Worm (Caenorhabditis elegans) whole organism, L2 larva: ENCODE results near the gene Y62H9A.16.

Experiments
- C34F6.9 ChIP-seq: fragments of 150-350 bp; optimal IDR thresholded peaks from 2 replicates; lab custom pipeline; 2014; ENCODE audit warnings: missing biosample characterization, missing genetic modification characterization
- F13H6.1 ChIP-seq: sonication (generic microtip); optimal IDR thresholded peaks from 2 replicates; lab custom pipeline; 2016; ENCODE audit warnings: missing genetic modification characterization, missing compliant biosample characterization
- R02D3.7 ChIP-seq: fragments of 150-350 bp; optimal IDR thresholded peaks from 2 replicates; lab custom pipeline; 2014; ENCODE audit warnings: missing biosample characterization, missing genetic modification characterization
- Y55F3AM.14 ChIP-seq: fragments of 200-800 bp; sonication (Bioruptor generic); optimal IDR thresholded peaks from 2 replicates; lab custom pipeline; 2018; ENCODE audit warnings: mild to moderate bottlenecking, missing genetic modification characterization, missing compliant biosample characterization
- ZK546.5 ChIP-seq: sonication (generic microtip); optimal IDR thresholded peaks from 2 replicates; lab custom pipeline; 2017; ENCODE audit warnings: missing biosample characterization, missing genetic modification characterization
- alr-1 ChIP-seq: fragments of 150-350 bp; optimal IDR thresholded peaks from 2 replicates; lab custom pipeline; 2014; ENCODE audit warnings: missing biosample characterization, missing genetic modification characterization
- aly-2 ChIP-seq: fragments of 150-350 bp; optimal IDR thresholded peaks from 2 replicates; lab custom pipeline; 2014; ENCODE audit warnings: missing biosample characterization, missing genetic modification characterization
- ama-1 ChIP-seq: fragments of 150-350 bp; optimal IDR thresholded peaks from 2 replicates; lab custom pipeline; 2018; ENCODE audit warnings: inconsistent platforms
- blmp-1 ChIP-seq: sonication (generic microtip); optimal IDR thresholded peaks from 2 replicates; lab custom pipeline; 2017; ENCODE audit warnings: missing genetic modification characterization, mild to moderate bottlenecking, missing compliant biosample characterization, antibody characterized with exemption, moderate library complexity; ENCODE audit not compliant: insufficient read depth
- ceh-16 ChIP-seq: fragments of 150-350 bp; optimal IDR thresholded peaks from 2 replicates; lab custom pipeline; 2014; ENCODE audit warnings: missing biosample characterization, missing genetic modification characterization
- ceh-82 ChIP-seq: fragments of 150-350 bp; optimal IDR thresholded peaks from 2 replicates; lab custom pipeline; 2014; ENCODE audit warnings: missing biosample characterization, missing genetic modification characterization
- crh-2 ChIP-seq: sonication (generic microtip); optimal IDR thresholded peaks from 2 replicates; lab custom pipeline; 2017; ENCODE audit warnings: missing biosample characterization, missing genetic modification characterization
- dmd-4 ChIP-seq: sonication (generic microtip); optimal IDR thresholded peaks from 2 replicates; lab custom pipeline; 2017; ENCODE audit warnings: missing biosample characterization, missing genetic modification characterization
- egl-27 ChIP-seq: sonication (generic microtip); optimal IDR thresholded peaks from 3 replicates; lab custom pipeline; 2017; ENCODE audit warnings: missing biosample characterization, missing genetic modification reagents, missing genetic modification characterization
- elt-1 ChIP-seq: fragments of 150-350 bp; optimal IDR thresholded peaks from 2 replicates; lab custom pipeline; 2014; ENCODE audit warnings: missing biosample characterization, missing genetic modification characterization
- elt-3 ChIP-seq: sonication (generic microtip); optimal IDR thresholded peaks from 2 replicates; lab custom pipeline; 2017; ENCODE audit warnings: missing biosample characterization, missing genetic modification characterization
- fos-1 ChIP-seq: fragments of 150-350 bp; optimal IDR thresholded peaks from 2 replicates; lab custom pipeline; 2014; ENCODE audit warnings: missing biosample characterization, missing genetic modification characterization
- gmeb-1 ChIP-seq: fragments of 150-350 bp; optimal IDR thresholded peaks from 2 replicates; lab custom pipeline; 2014; ENCODE audit warnings: missing biosample characterization, missing genetic modification characterization
- lin-11 ChIP-seq: fragments of 150-350 bp; sonication (generic microtip); optimal IDR thresholded peaks from 2 replicates; lab custom pipeline; 2014; ENCODE audit warnings: missing biosample characterization, missing genetic modification characterization, inconsistent platforms, mixed read lengths
- lin-13 ChIP-seq: fragments of 150-350 bp; optimal IDR thresholded peaks from 2 replicates; lab custom pipeline; 2014; ENCODE audit warnings: missing biosample characterization, missing genetic modification reagents, missing genetic modification characterization
- lin-39 ChIP-seq: fragments of 150-350 bp; optimal IDR thresholded peaks from 2 replicates; lab custom pipeline; 2014; ENCODE audit warnings: missing biosample characterization, missing genetic modification reagents, missing genetic modification characterization
- lsy-2 ChIP-seq, 2 experiments: fragments of 150-350 bp in 1 of 2; sonication (generic microtip) in 1 of 2; optimal IDR thresholded peaks; 2 replicates each; lab custom pipeline; 2014 to 2017; ENCODE audit warnings: missing biosample characterization in 2 of 2, missing genetic modification characterization in 2 of 2
- mab-5 ChIP-seq: fragments of 150-350 bp; optimal IDR thresholded peaks from 2 replicates; lab custom pipeline; 2014; ENCODE audit warnings: missing biosample characterization, missing genetic modification characterization
- mbf-1 ChIP-seq: sonication (generic microtip); optimal IDR thresholded peaks from 2 replicates; lab custom pipeline; 2017; ENCODE audit warnings: missing biosample characterization, missing genetic modification characterization
- mdl-1 ChIP-seq, 2 experiments: fragments of 150-350 bp in 1 of 2; sonication (generic microtip) in 1 of 2; optimal IDR thresholded peaks; 2 replicates each; lab custom pipeline; 2017; ENCODE audit warnings: missing biosample characterization in 2 of 2, missing genetic modification characterization in 2 of 2
- nhr-10 ChIP-seq: sonication (generic microtip); optimal IDR thresholded peaks from 2 replicates; lab custom pipeline; 2017; ENCODE audit warnings: missing biosample characterization, missing genetic modification characterization
- nhr-11 ChIP-seq: fragments of 150-350 bp; optimal IDR thresholded peaks from 2 replicates; lab custom pipeline; 2014; ENCODE audit warnings: missing biosample characterization, missing genetic modification characterization
- nhr-12 ChIP-seq: fragments of 150-350 bp; optimal IDR thresholded peaks from 2 replicates; lab custom pipeline; 2014; ENCODE audit warnings: missing biosample characterization, missing genetic modification characterization
- nhr-129 ChIP-seq: fragments of 150-350 bp; optimal IDR thresholded peaks from 2 replicates; lab custom pipeline; 2014; ENCODE audit warnings: missing biosample characterization, missing genetic modification characterization
- nhr-21 ChIP-seq: fragments of 150-350 bp; optimal IDR thresholded peaks from 2 replicates; lab custom pipeline; 2014; ENCODE audit warnings: missing biosample characterization, missing genetic modification characterization
- nhr-23 ChIP-seq: fragments of 150-350 bp; optimal IDR thresholded peaks from 2 replicates; lab custom pipeline; 2014; ENCODE audit warnings: missing biosample characterization, missing genetic modification reagents, missing genetic modification characterization
- nhr-237 ChIP-seq: fragments of 150-350 bp; optimal IDR thresholded peaks from 2 replicates; lab custom pipeline; 2014; ENCODE audit warnings: missing biosample characterization, missing genetic modification characterization
- nhr-25 ChIP-seq: fragments of 150-350 bp; sonication (generic microtip); optimal IDR thresholded peaks from 3 replicates; lab custom pipeline; 2014; ENCODE audit warnings: missing biosample characterization, missing genetic modification characterization
- nhr-6 ChIP-seq: fragments of 150-350 bp; optimal IDR thresholded peaks from 2 replicates; lab custom pipeline; 2014; ENCODE audit warnings: missing biosample characterization, missing genetic modification characterization
- nhr-77 ChIP-seq: fragments of 150-350 bp; optimal IDR thresholded peaks from 2 replicates; lab custom pipeline; 2014; ENCODE audit warnings: missing biosample characterization, missing genetic modification characterization
- peb-1 ChIP-seq: fragments of 150-350 bp; optimal IDR thresholded peaks from 2 replicates; lab custom pipeline; 2014; ENCODE audit warnings: missing biosample characterization, missing genetic modification characterization
- sem-4 ChIP-seq: fragments of 150-350 bp; optimal IDR thresholded peaks from 2 replicates; lab custom pipeline; 2014; ENCODE audit warnings: missing biosample characterization, missing genetic modification reagents, missing genetic modification characterization
- skn-1 ChIP-seq: sonication (generic microtip); optimal IDR thresholded peaks from 2 replicates; lab custom pipeline; 2017; ENCODE audit warnings: missing biosample characterization, missing genetic modification characterization
- sma-3 ChIP-seq: sonication (generic microtip); optimal IDR thresholded peaks from 2 replicates; lab custom pipeline; 2016; ENCODE audit warnings: missing genetic modification reagents, missing genetic modification characterization, missing compliant biosample characterization
- sma-9 ChIP-seq, 2 experiments: fragments of 150-350 bp in 1 of 2; sonication (generic microtip) in 1 of 2; optimal IDR thresholded peaks; 2 replicates each; lab custom pipeline; 2014 to 2016; ENCODE audit warnings: missing genetic modification characterization in 2 of 2, mild to moderate bottlenecking in 1 of 2, missing biosample characterization in 1 of 2, missing compliant biosample characterization in 1 of 2, missing genetic modification reagents in 1 of 2, moderate library complexity in 1 of 2
- snpc-4 ChIP-seq: fragments of 150-350 bp; optimal IDR thresholded peaks from 2 replicates; lab custom pipeline; 2014; ENCODE audit warnings: missing biosample characterization, missing genetic modification characterization
- unc-39 ChIP-seq: fragments of 150-350 bp; optimal IDR thresholded peaks from 2 replicates; lab custom pipeline; 2014; ENCODE audit warnings: missing biosample characterization, missing genetic modification characterization
- unc-55 ChIP-seq: fragments of 150-350 bp; sonication (generic microtip); optimal IDR thresholded peaks from 3 replicates; lab custom pipeline; 2014; ENCODE audit warnings: missing biosample characterization, missing genetic modification reagents, missing genetic modification characterization
- unc-62 ChIP-seq: fragments of 150-350 bp; optimal IDR thresholded peaks from 2 replicates; lab custom pipeline; 2014; ENCODE audit warnings: missing biosample characterization, missing genetic modification reagents, missing genetic modification characterization
- zag-1 ChIP-seq: fragments of 150-350 bp; optimal IDR thresholded peaks from 2 replicates; lab custom pipeline; 2014; ENCODE audit warnings: missing biosample characterization, missing genetic modification characterization
- ztf-1 ChIP-seq: fragments of 200-800 bp; sonication (Bioruptor generic); conservative IDR thresholded peaks from 2 replicates; pipeline ENCODE4 v1.3.6; 2022; ENCODE audit warnings: missing genetic modification characterization, missing compliant biosample characterization
- ztf-11 ChIP-seq: sonication (generic microtip); optimal IDR thresholded peaks from 2 replicates; lab custom pipeline; 2017; ENCODE audit warnings: missing biosample characterization, missing genetic modification characterization
- ztf-4 ChIP-seq: fragments of 150-350 bp; optimal IDR thresholded peaks from 2 replicates; lab custom pipeline; 2014; ENCODE audit warnings: missing biosample characterization, missing genetic modification characterization

Y62H9A.16 gene

ce11 chrX:11934933-11935332 is 16.8 kb downstream of the Y62H9A.16 start (continued):
- TF ChIP-seq gmeb-1 (tag; lab: Kevin White, UChicago): no peak
- TF ChIP-seq ZK546.5 (tag; lab: Kevin White, UChicago): no peak
- no peak for TF ChIP-seq nhr-237
- no peak for TF ChIP-seq unc-39 (tag; lab: Kevin White, UChicago)
- TF ChIP-seq ztf-11 (tag; lab: Kevin White, UChicago): no peak
- TF ChIP-seq mab-5 (tag; lab: Kevin White, UChicago): no peak
- TF ChIP-seq nhr-21 (tag; lab: Kevin White, UChicago): peak; percentile 36
- peak in 1 of 2 experiments; percentile 4 for TF ChIP-seq mdl-1 (tag; optimal IDR thresholded peaks at IDR 0.05; lab: Kevin White, UChicago)
- no peak for TF ChIP-seq ama-1 (lab: Kevin White, UChicago)
- TF ChIP-seq, all 48 proteins: peak for 15

- TF ChIP-seq aly-2 (tag; lab: Kevin White, UChicago): no peak
- peak; percentile 98 for TF ChIP-seq nhr-77 (tag; lab: Kevin White, UChicago)
- peak; percentile 89 for TF ChIP-seq unc-39 (tag; lab: Kevin White, UChicago)
- TF ChIP-seq nhr-129 (tag; lab: Kevin White, UChicago): peak; percentile 100
- no peak for TF ChIP-seq peb-1 (tag; lab: Kevin White, UChicago)
- peak; percentile 99 for TF ChIP-seq egl-27 (tag; lab: Kevin White, UChicago)
- peak; percentile 97 for TF ChIP-seq gmeb-1 (tag; lab: Kevin White, UChicago)
- TF ChIP-seq unc-62: peak; percentile 93
- TF ChIP-seq lin-13 (GFP tag; lab: Kevin White, UChicago): peak; percentile 99
- TF ChIP-seq dmd-4 (tag; lab: Kevin White, UChicago): peak; percentile 75
- peak; percentile 98 for TF ChIP-seq F13H6.1 (tag; lab: Kevin White, UChicago)
- TF ChIP-seq nhr-25: peak; percentile 98
- peak; percentile 95 to 97 for TF ChIP-seq lsy-2 (tag; optimal IDR thresholded peaks at IDR 0.05; lab: Kevin White, UChicago)
- peak; percentile 98 for TF ChIP-seq skn-1
- peak; percentile 76 for TF ChIP-seq lin-11 (tag; lab: Kevin White, UChicago)
- peak; percentile 75 for TF ChIP-seq mbf-1 (tag; lab: Kevin White, UChicago)
- TF ChIP-seq nhr-12 (tag; lab: Kevin White, UChicago): peak; percentile 70
- TF ChIP-seq unc-55 (GFP tag; lab: Kevin White, UChicago): peak; percentile 99
- peak; percentile 99 for TF ChIP-seq nhr-10 (tag; lab: Kevin White, UChicago)
- peak; percentile 100 for TF ChIP-seq nhr-21 (tag; lab: Kevin White, UChicago)
- peak; percentile 93 for TF ChIP-seq lin-39 (tag; lab: Kevin White, UChicago)
- TF ChIP-seq alr-1: no peak
- peak; percentile 98 for TF ChIP-seq C34F6.9
- TF ChIP-seq ceh-82: peak; percentile 96
- no peak for TF ChIP-seq nhr-23
- TF ChIP-seq fos-1: peak; percentile 98
- peak; percentile 51 for TF ChIP-seq ama-1 (lab: Kevin White, UChicago)
- TF ChIP-seq elt-3 (tag; lab: Kevin White, UChicago): peak; percentile 77
- TF ChIP-seq ceh-16 (tag; lab: Kevin White, UChicago): peak; percentile 92
- peak; percentile 78 for TF ChIP-seq R02D3.7 (tag; lab: Kevin White, UChicago)
- TF ChIP-seq Y55F3AM.14: peak; percentile 92
- peak; percentile 71 for TF ChIP-seq ZK546.5 (tag; lab: Kevin White, UChicago)
- TF ChIP-seq sma-9 (GFP tag; optimal IDR thresholded peaks at IDR 0.05; lab: Kevin White, UChicago): peak; percentile 99
- no peak for TF ChIP-seq sma-9 (tag; optimal IDR thresholded peaks at IDR 0.05; lab: Kevin White, UChicago)
- no peak for TF ChIP-seq elt-1 (tag; lab: Kevin White, UChicago)
- peak; percentile 99 for TF ChIP-seq nhr-6
- TF ChIP-seq ztf-11 (tag; lab: Kevin White, UChicago): peak; percentile 77
- TF ChIP-seq ztf-4: peak; percentile 91
- peak; percentile 96 for TF ChIP-seq nhr-237
- peak; percentile 98 for TF ChIP-seq mab-5 (tag; lab: Kevin White, UChicago)
- peak; percentile 91 for TF ChIP-seq snpc-4 (tag; lab: Kevin White, UChicago)
- peak; percentile 96 for TF ChIP-seq zag-1 (tag; lab: Kevin White, UChicago)
- peak; percentile 99 for TF ChIP-seq sma-3 (GFP tag; lab: Kevin White, UChicago)
- peak; percentile 99 for TF ChIP-seq crh-2 (tag; lab: Kevin White, UChicago)
- TF ChIP-seq ztf-1 (GFP tag; lab: Robert Waterston, UW): 0 out of 2 replicates have a peak, but pooled peaks have one; percentile 55
- TF ChIP-seq sem-4 (tag; lab: Kevin White, UChicago): peak; percentile 97
- peak; percentile 90 to 92 for TF ChIP-seq mdl-1 (tag; optimal IDR thresholded peaks at IDR 0.05; lab: Kevin White, UChicago)
- peak; percentile 93 for TF ChIP-seq blmp-1 (tag; lab: Kevin White, UChicago)
- TF ChIP-seq nhr-11 (tag; lab: Kevin White, UChicago): peak; percentile 62
Observed at ce11 chrX:11937343-11937935, 19.3 kb downstream of the Y62H9A.16 start.
